Worm (Caenorhabditis elegans): ENCODE data around the gene sec-24.2.
"Not testable (repeated sequence)": the region's sequence is repeated elsewhere in the genome, so short reads cannot be mapped to it uniquely, and the experiment has no call there.

ce11 chrIV:12326932-12327331, 33.7 kb downstream of the sec-24.2 start, which contains the start of gene F19B6.3:
- not testable (repeated sequence) for TF ChIP-seq C17E4.6 (GFP tag; IDR thresholded peaks at IDR 0.05); unc-62 (GFP tag; optimal IDR thresholded peaks at IDR 0.05); pha-4 (tag; optimal IDR thresholded peaks at IDR 0.05); ceh-27 (GFP tag; optimal IDR thresholded peaks at IDR 0.05); let-607 (tag; optimal IDR thresholded peaks at IDR 0.05)
